Worm (Caenorhabditis elegans): ENCODE data around the gene fipr-6.

DNA sequence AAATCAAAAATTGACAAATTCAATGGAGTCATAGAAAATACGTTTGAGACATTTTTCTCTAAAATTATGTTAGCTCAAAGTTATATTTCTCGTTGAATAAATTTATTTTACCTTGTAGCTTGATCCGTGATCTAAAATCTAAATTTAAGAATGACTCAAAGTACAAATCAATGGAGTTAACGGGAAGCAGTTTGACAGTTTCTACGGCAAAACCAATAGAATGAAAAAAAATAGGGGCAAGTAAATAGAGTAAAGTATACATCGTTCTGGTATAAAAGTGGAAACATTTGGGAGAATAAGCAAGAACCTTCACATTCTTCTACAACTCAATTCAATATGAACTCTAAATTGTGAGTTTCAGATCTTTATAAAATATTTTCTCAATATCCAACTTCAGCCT, at the start of gene fipr-6:
- no peak for TF ChIP-seq ztf-23 (GFP tag; IDR thresholded peaks at IDR 0.05)
- no peak for TF ChIP-seq ztf-29 (GFP tag; IDR thresholded peaks at IDR 0.05)
- no peak for TF ChIP-seq flt-1 (GFP tag; IDR thresholded peaks at IDR 0.05)
- TF ChIP-seq med-1 (GFP tag; optimal IDR thresholded peaks at IDR 0.05; ENCODE audit: insufficient read depth) = no peak
- no peak for TF ChIP-seq T22C8.4 (GFP tag; IDR thresholded peaks at IDR 0.05)
